Worm (Caenorhabditis elegans): ENCODE data around the gene Y54B9A.1.

- TF ChIP-seq snpc-4 (tag; optimal IDR thresholded peaks at IDR 0.05) (no peak), fkh-10 (GFP tag; optimal IDR thresholded peaks at IDR 0.05) (no peak), nhr-77 (tag; optimal IDR thresholded peaks at IDR 0.05) (no peak), mdl-1 (tag; optimal IDR thresholded peaks at IDR 0.05) (no peak), spr-1 (tag; optimal IDR thresholded peaks at IDR 0.05) (no peak), nhr-102 (tag; optimal IDR thresholded peaks at IDR 0.05) (no peak), mxl-3 (GFP tag; optimal IDR thresholded peaks at IDR 0.05) (no peak), nhr-76 (tag; optimal IDR thresholded peaks at IDR 0.05) (no peak), arid-1 (GFP tag; conservative IDR thresholded peaks at IDR 0.05) (no peak), D1046.2 (GFP tag; IDR thresholded peaks at IDR 0.05) (no peak)
These were observed 1.7 kb upstream of the Y54B9A.1 start for ce11 chrV:9441046-9441445.

All from whole organism, L4 larva.